Worm (Caenorhabditis elegans) whole organism, L3 larva: ENCODE measurements around the gene C14E2.5.

Experiments used
- R02D3.7 ChIP-seq: fragments of 150-350 bp; optimal IDR thresholded peaks from 2 replicates; lab custom pipeline; 2014; ENCODE audit warnings: missing biosample characterization, missing genetic modification characterization
- ZK546.5 ChIP-seq: sonication (generic microtip); optimal IDR thresholded peaks from 2 replicates; lab custom pipeline; 2017; ENCODE audit warnings: missing biosample characterization, missing genetic modification characterization
- aly-2 ChIP-seq: fragments of 150-350 bp; optimal IDR thresholded peaks from 2 replicates; lab custom pipeline; 2014; ENCODE audit warnings: missing biosample characterization, missing genetic modification characterization
- ama-1 ChIP-seq: fragments of 150-350 bp; optimal IDR thresholded peaks from 2 replicates; lab custom pipeline; 2018
- ceh-16 ChIP-seq: sonication (generic microtip); optimal IDR thresholded peaks from 2 replicates; lab custom pipeline; 2017; ENCODE audit warnings: missing biosample characterization, missing genetic modification characterization
- ceh-28 ChIP-seq: fragments of 150-350 bp; optimal IDR thresholded peaks from 2 replicates; lab custom pipeline; 2014; ENCODE audit warnings: missing biosample characterization, missing genetic modification reagents, missing genetic modification characterization
- ceh-82 ChIP-seq: fragments of 150-350 bp; optimal IDR thresholded peaks from 2 replicates; lab custom pipeline; 2014; ENCODE audit warnings: missing biosample characterization, missing genetic modification characterization
- ceh-9 ChIP-seq: sonication (generic microtip); optimal IDR thresholded peaks from 2 replicates; lab custom pipeline; 2018; ENCODE audit warnings: missing biosample characterization, missing genetic modification characterization
- daf-12 ChIP-seq: fragments of 150-350 bp; optimal IDR thresholded peaks from 2 replicates; lab custom pipeline; 2014; ENCODE audit warnings: missing biosample characterization, missing genetic modification reagents, missing genetic modification characterization
- egl-27 ChIP-seq: sonication (generic microtip); optimal IDR thresholded peaks from 4 replicates; lab custom pipeline; 2017; ENCODE audit warnings: missing biosample characterization, missing genetic modification reagents, missing genetic modification characterization
- egl-5 ChIP-seq: fragments of 150-350 bp; optimal IDR thresholded peaks from 2 replicates; lab custom pipeline; 2017; ENCODE audit warnings: missing biosample characterization, missing genetic modification reagents, missing genetic modification characterization, inconsistent platforms
- elt-1 ChIP-seq: fragments of 150-350 bp; optimal IDR thresholded peaks from 2 replicates; lab custom pipeline; 2014; ENCODE audit warnings: missing biosample characterization, missing genetic modification characterization
- elt-2 ChIP-seq: sonication (generic microtip); optimal IDR thresholded peaks from 2 replicates; lab custom pipeline; 2016; ENCODE audit warnings: missing genetic modification reagents, mild to moderate bottlenecking, missing genetic modification characterization, missing compliant biosample characterization
- elt-3 ChIP-seq, 3 experiments: fragments of 150-350 bp in 1 of 3; sonication (generic microtip) in 2 of 3; optimal IDR thresholded peaks; 2 replicates in 2 of 3; 4 replicates in 1 of 3; lab custom pipeline; 2014 to 2017; ENCODE audit warnings: missing biosample characterization in 3 of 3, missing genetic modification characterization in 3 of 3
- fkh-10 ChIP-seq: sonication (generic microtip); optimal IDR thresholded peaks from 2 replicates; lab custom pipeline; 2017; ENCODE audit warnings: missing biosample characterization, missing genetic modification reagents, missing genetic modification characterization
- fkh-2 ChIP-seq: fragments of 150-350 bp; optimal IDR thresholded peaks from 2 replicates; lab custom pipeline; 2014; ENCODE audit warnings: missing biosample characterization, missing genetic modification reagents, missing genetic modification characterization
- fos-1 ChIP-seq: fragments of 150-350 bp; optimal IDR thresholded peaks from 2 replicates; lab custom pipeline; 2014; ENCODE audit warnings: missing biosample characterization, missing genetic modification characterization
- hmg-11 ChIP-seq: sonication (generic microtip); optimal IDR thresholded peaks from 2 replicates; lab custom pipeline; 2016; ENCODE audit warnings: missing genetic modification characterization, missing compliant biosample characterization
- jun-1 ChIP-seq: fragments of 150-350 bp; optimal IDR thresholded peaks from 2 replicates; lab custom pipeline; 2014; ENCODE audit warnings: missing biosample characterization, missing genetic modification reagents, missing genetic modification characterization
- lin-15B ChIP-seq: fragments of 150-350 bp; optimal IDR thresholded peaks from 2 replicates; lab custom pipeline; 2014; ENCODE audit warnings: missing biosample characterization, missing genetic modification characterization
- lin-39 ChIP-seq: fragments of 150-350 bp; optimal IDR thresholded peaks from 2 replicates; lab custom pipeline; 2018; ENCODE audit warnings: missing biosample characterization, missing genetic modification reagents, missing genetic modification characterization
- lsy-12 ChIP-seq: sonication (generic microtip); optimal IDR thresholded peaks from 2 replicates; lab custom pipeline; 2016; ENCODE audit warnings: mild to moderate bottlenecking, missing genetic modification characterization, missing compliant biosample characterization
- mml-1 ChIP-seq: fragments of 150-350 bp; sonication (generic microtip); optimal IDR thresholded peaks from 3 replicates; lab custom pipeline; 2014; ENCODE audit warnings: missing biosample characterization, missing genetic modification characterization
- nfya-1 ChIP-seq: sonication (generic microtip); optimal IDR thresholded peaks from 2 replicates; lab custom pipeline; 2017; ENCODE audit warnings: missing genetic modification characterization, mild to moderate bottlenecking, missing compliant biosample characterization, antibody characterized with exemption, moderate library complexity; ENCODE audit not compliant: insufficient read depth
- nhr-11 ChIP-seq: fragments of 150-350 bp; optimal IDR thresholded peaks from 2 replicates; lab custom pipeline; 2014; ENCODE audit warnings: missing biosample characterization, missing genetic modification characterization
- nhr-12 ChIP-seq: fragments of 150-350 bp; optimal IDR thresholded peaks from 2 replicates; lab custom pipeline; 2014; ENCODE audit warnings: missing biosample characterization, missing genetic modification characterization
- nhr-23 ChIP-seq: fragments of 150-350 bp; optimal IDR thresholded peaks from 2 replicates; lab custom pipeline; 2014; ENCODE audit warnings: missing biosample characterization, missing genetic modification reagents, missing genetic modification characterization
- nhr-237 ChIP-seq: fragments of 150-350 bp; optimal IDR thresholded peaks from 2 replicates; lab custom pipeline; 2014; ENCODE audit warnings: missing biosample characterization, missing genetic modification characterization
- nhr-25 ChIP-seq: sonication (generic microtip); optimal IDR thresholded peaks from 2 replicates; lab custom pipeline; 2017; ENCODE audit warnings: missing biosample characterization, missing genetic modification characterization
- nhr-28 ChIP-seq: fragments of 150-350 bp; optimal IDR thresholded peaks from 2 replicates; lab custom pipeline; 2014; ENCODE audit warnings: missing biosample characterization, missing genetic modification characterization
- nhr-43 ChIP-seq: sonication (generic microtip); optimal IDR thresholded peaks from 2 replicates; lab custom pipeline; 2016; ENCODE audit warnings: mild to moderate bottlenecking, missing genetic modification characterization, missing compliant biosample characterization; ENCODE audit not compliant: poor library complexity, severe bottlenecking
- nhr-67 ChIP-seq: fragments of 150-350 bp; optimal IDR thresholded peaks from 2 replicates; lab custom pipeline; 2014; ENCODE audit warnings: missing biosample characterization, missing genetic modification characterization
- nhr-76 ChIP-seq: fragments of 150-350 bp; sonication (generic microtip); optimal IDR thresholded peaks from 5 replicates; lab custom pipeline; 2014; ENCODE audit warnings: missing biosample characterization, missing genetic modification characterization
- nhr-77 ChIP-seq: fragments of 150-350 bp; optimal IDR thresholded peaks from 2 replicates; lab custom pipeline; 2014; ENCODE audit warnings: missing biosample characterization, missing genetic modification characterization
- pha-4 ChIP-seq: fragments of 150-350 bp; optimal IDR thresholded peaks from 2 replicates; lab custom pipeline; 2014; ENCODE audit warnings: missing biosample characterization, missing genetic modification reagents, missing genetic modification characterization
- pqm-1 ChIP-seq: fragments of 150-350 bp; optimal IDR thresholded peaks from 2 replicates; lab custom pipeline; 2017; ENCODE audit warnings: missing biosample characterization, missing genetic modification characterization, inconsistent platforms
- sea-2 ChIP-seq: fragments of 150-350 bp; sonication (generic microtip); optimal IDR thresholded peaks from 4 replicates; lab custom pipeline; 2014; ENCODE audit warnings: missing biosample characterization, missing genetic modification reagents, missing genetic modification characterization
- skn-1 ChIP-seq: fragments of 150-350 bp; optimal IDR thresholded peaks from 2 replicates; lab custom pipeline; 2014; ENCODE audit warnings: missing biosample characterization, missing genetic modification characterization
- snpc-4 ChIP-seq: fragments of 150-350 bp; optimal IDR thresholded peaks from 2 replicates; lab custom pipeline; 2014; ENCODE audit warnings: missing biosample characterization, missing genetic modification characterization
- tbx-2 ChIP-seq: sonication (generic microtip); optimal IDR thresholded peaks from 2 replicates; lab custom pipeline; 2016; ENCODE audit warnings: mild to moderate bottlenecking, missing genetic modification characterization, missing compliant biosample characterization
- unc-39 ChIP-seq: sonication (generic microtip); optimal IDR thresholded peaks from 4 replicates; lab custom pipeline; 2017; ENCODE audit warnings: missing biosample characterization, missing genetic modification characterization
- unc-62 ChIP-seq: fragments of 150-350 bp; sonication (generic microtip); optimal IDR thresholded peaks from 4 replicates; lab custom pipeline; 2014; ENCODE audit warnings: missing biosample characterization, missing genetic modification reagents, missing genetic modification characterization
- zag-1 ChIP-seq: fragments of 150-350 bp; optimal IDR thresholded peaks from 2 replicates; lab custom pipeline; 2014; ENCODE audit warnings: missing biosample characterization, missing genetic modification characterization
- ztf-11 ChIP-seq: fragments of 150-350 bp; optimal IDR thresholded peaks from 2 replicates; lab custom pipeline; 2014; ENCODE audit warnings: missing biosample characterization, missing genetic modification characterization
- ztf-4 ChIP-seq: fragments of 150-350 bp; optimal IDR thresholded peaks from 2 replicates; lab custom pipeline; 2014; ENCODE audit warnings: missing biosample characterization, missing genetic modification characterization

The C14E2.5 gene

ce11 chrX:1857777-1858176 is 32.6 kb upstream of the C14E2.5 start:
- TF ChIP-seq daf-12: no peak
- TF ChIP-seq ztf-4: no peak
- no peak for TF ChIP-seq lsy-12
- TF ChIP-seq fos-1: no peak
- TF ChIP-seq nhr-67 (tag; lab: Kevin White, UChicago): no peak
- TF ChIP-seq elt-3 (tag; optimal IDR thresholded peaks at IDR 0.05; lab: Kevin White, UChicago): no peak
- TF ChIP-seq ama-1 (lab: Kevin White, UChicago): no peak
- TF ChIP-seq ceh-82 (tag; lab: Kevin White, UChicago): no peak
- TF ChIP-seq nhr-77 (tag; lab: Kevin White, UChicago): no peak
- TF ChIP-seq aly-2 (tag; lab: Kevin White, UChicago): no peak
- no peak for TF ChIP-seq mml-1
- TF ChIP-seq egl-27: no peak

DNA sequence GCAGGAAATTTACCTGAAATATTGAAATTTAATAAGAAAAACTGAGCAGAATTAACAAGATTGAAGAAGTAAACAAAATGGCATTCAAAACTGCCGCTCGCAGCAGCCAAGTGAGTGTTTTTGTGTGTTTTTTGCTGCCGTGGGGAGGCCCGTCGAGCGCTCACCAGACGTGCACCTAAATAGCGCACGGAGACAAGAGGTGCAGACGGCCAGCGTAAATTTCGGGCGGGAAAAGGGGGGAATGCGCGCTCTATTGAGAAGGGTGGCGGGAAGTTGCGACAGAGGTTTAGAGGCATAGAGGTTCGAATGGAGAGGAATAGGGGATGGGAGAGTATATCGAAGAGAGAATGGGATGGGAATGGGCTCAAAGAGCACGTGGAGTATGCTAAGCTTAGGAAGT is 31.0 kb upstream of the C14E2.5 start, which contains the start of gene ceh-39:
Gene ceh-39 (minus strand): TSS at position 13 of the 400 bp plus-strand sequence.
- TF ChIP-seq ztf-4 (no peak), pha-4 (tag; lab: Kevin White, UChicago) (peak; percentile 65), nhr-11 (no peak), ceh-16 (tag; lab: Kevin White, UChicago) (no peak), ceh-9 (tag; lab: Kevin White, UChicago) (no peak), unc-39 (tag; lab: Kevin White, UChicago) (no peak), nhr-23 (no peak), hmg-11 (peak; percentile 64), elt-2 (tag; lab: Kevin White, UChicago) (no peak), ZK546.5 (tag; lab: Kevin White, UChicago) (no peak), nhr-237 (no peak), sea-2 (GFP tag; lab: Kevin White, UChicago) (no peak), skn-1 (peak; percentile 50), nhr-28 (tag; lab: Kevin White, UChicago) (no peak), nhr-76 (no peak), pqm-1 (tag; lab: Kevin White, UChicago) (no peak), lin-39 (tag; lab: Kevin White, UChicago) (peak; percentile 72), ceh-28 (tag; lab: Kevin White, UChicago) (no peak), nhr-43 (tag; lab: Kevin White, UChicago) (no peak), lsy-12 (peak; percentile 65), nhr-12 (tag; lab: Kevin White, UChicago) (no peak), ceh-82 (tag; lab: Kevin White, UChicago) (no peak), zag-1 (tag; lab: Kevin White, UChicago) (no peak), elt-1 (tag; lab: Kevin White, UChicago) (peak; percentile 2), R02D3.7 (tag; lab: Kevin White, UChicago) (no peak), tbx-2 (no peak), snpc-4 (tag; lab: Kevin White, UChicago) (peak; percentile 36), nfya-1 (tag; lab: Kevin White, UChicago) (peak; percentile 78), elt-3 (tag; optimal IDR thresholded peaks at IDR 0.05; lab: Kevin White, UChicago) (no peak), fkh-10 (peak; percentile 38), jun-1 (peak; percentile 14), aly-2 (tag; lab: Kevin White, UChicago) (no peak), egl-5 (peak; percentile 26), ztf-11 (tag; lab: Kevin White, UChicago) (no peak), daf-12 (no peak), fos-1 (no peak), lin-15B (peak; percentile 88), ama-1 (lab: Kevin White, UChicago) (no peak), egl-27 (no peak), nhr-67 (tag; lab: Kevin White, UChicago) (no peak)

DNA sequence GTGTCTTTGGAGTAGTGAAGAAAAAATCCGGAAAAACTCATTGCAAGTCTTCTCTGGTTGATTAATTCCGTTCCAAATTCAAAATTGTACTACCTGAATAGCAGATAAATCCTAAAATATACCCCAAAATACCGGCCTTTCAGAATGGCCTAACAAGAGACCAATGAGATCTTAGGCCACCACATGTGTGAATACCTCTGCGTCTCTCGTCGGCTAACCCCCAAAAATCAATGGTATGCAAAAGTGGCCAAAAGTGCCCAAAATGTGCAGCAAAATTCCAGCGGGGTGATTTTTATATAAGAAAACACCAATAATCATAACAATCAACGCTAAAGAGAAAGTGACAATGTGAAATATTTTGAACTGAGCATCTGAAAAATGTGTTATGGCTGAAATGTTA is 28.5 kb upstream of the C14E2.5 start, which contains the start of gene T26C11.9:
Gene T26C11.9 (minus strand): TSS at position 254 of the 400 bp plus-strand sequence.
- TF ChIP-seq ztf-11 (tag; lab: Kevin White, UChicago) (no peak), tbx-2 (no peak), sea-2 (GFP tag; lab: Kevin White, UChicago) (no peak), nhr-76 (no peak), nhr-25 (tag; lab: Kevin White, UChicago) (peak; percentile 27), unc-62 (GFP tag; lab: Kevin White, UChicago) (no peak), zag-1 (tag; lab: Kevin White, UChicago) (no peak), ceh-28 (tag; lab: Kevin White, UChicago) (peak; percentile 73), nhr-43 (tag; lab: Kevin White, UChicago) (no peak), nhr-23 (peak; percentile 22), ceh-9 (tag; lab: Kevin White, UChicago) (no peak), fkh-2 (tag; lab: Kevin White, UChicago) (no peak), nhr-12 (tag; lab: Kevin White, UChicago) (no peak), hmg-11 (peak; percentile 75), pha-4 (tag; lab: Kevin White, UChicago) (peak; percentile 45), lsy-12 (no peak), nfya-1 (tag; lab: Kevin White, UChicago) (peak; percentile 52), lin-15B (peak; percentile 75)
